Worm (Caenorhabditis elegans): ENCODE results near the gene cest-28.

- no peak for TF ChIP-seq hmg-4 (GFP tag; optimal IDR thresholded peaks at IDR 0.05)
- TF ChIP-seq B0310.2 (tag; optimal IDR thresholded peaks at IDR 0.05) = no peak
- no peak for TF ChIP-seq tra-4 (tag; optimal IDR thresholded peaks at IDR 0.05)
- TF ChIP-seq ama-1 (optimal IDR thresholded peaks at IDR 0.05) = no peak
- no peak for TF ChIP-seq flt-1 (GFP tag; IDR thresholded peaks at IDR 0.05)
- no peak for TF ChIP-seq sea-1 (GFP tag; conservative IDR thresholded peaks at IDR 0.05)
- TF ChIP-seq ets-7 (tag; optimal IDR thresholded peaks at IDR 0.05) = no peak
Observed at ce11 chrV:6649317-6649716, 20.3 kb upstream of the cest-28 start, which contains the start of gene T10H9.1.
